Worm (Caenorhabditis elegans) whole organism, mixed stage, embryonic: ENCODE measurements around the gene M03F8.7.

Experiments
- ces-1 ChIP-seq: fragments of 150-350 bp; optimal IDR thresholded peaks from 2 replicates; lab custom pipeline; 2014; ENCODE audit warnings: missing biosample characterization, missing genetic modification reagents, missing genetic modification characterization
- lsy-2 ChIP-seq: fragments of 150-350 bp; optimal IDR thresholded peaks from 2 replicates; lab custom pipeline; 2014; ENCODE audit warnings: missing biosample characterization, missing genetic modification characterization
- nhr-12 ChIP-seq: fragments of 150-350 bp; optimal IDR thresholded peaks from 2 replicates; lab custom pipeline; 2014; ENCODE audit warnings: missing biosample characterization, missing genetic modification characterization
- nhr-237 ChIP-seq: fragments of 150-350 bp; optimal IDR thresholded peaks from 2 replicates; lab custom pipeline; 2014; ENCODE audit warnings: missing biosample characterization, missing genetic modification characterization
- nhr-28 ChIP-seq: fragments of 150-350 bp; optimal IDR thresholded peaks from 2 replicates; lab custom pipeline; 2014; ENCODE audit warnings: missing biosample characterization, missing genetic modification characterization
- snpc-4 ChIP-seq: fragments of 150-350 bp; optimal IDR thresholded peaks from 2 replicates; lab custom pipeline; 2014; ENCODE audit warnings: missing biosample characterization, missing genetic modification characterization
- tbx-8 ChIP-seq: fragments of 200-800 bp; sonication (Bioruptor generic); optimal IDR thresholded peaks from 2 replicates; lab custom pipeline; 2018; ENCODE audit warnings: mild to moderate bottlenecking, missing genetic modification characterization, moderate library complexity, missing compliant biosample characterization
- ztf-11 ChIP-seq: fragments of 150-350 bp; optimal IDR thresholded peaks from 2 replicates; lab custom pipeline; 2014; ENCODE audit warnings: missing biosample characterization, missing genetic modification characterization

ce11 chrV:5975724-5976123, 39.0 kb downstream of the M03F8.7 start, which contains the start of gene acy-2:
- no peak for TF ChIP-seq nhr-28 (tag; lab: Kevin White, UChicago)
- TF ChIP-seq ztf-11 (tag; lab: Kevin White, UChicago): no peak
- TF ChIP-seq nhr-12: no peak
- no peak for TF ChIP-seq ces-1
- TF ChIP-seq nhr-237: no peak
- no peak for TF ChIP-seq lsy-2
- no peak for TF ChIP-seq snpc-4
- no peak for TF ChIP-seq tbx-8 (GFP tag; lab: Kevin White, UChicago)
